Worm (Caenorhabditis elegans) whole organism, young adult: Measurements from ENCODE around the gene B0252.3.

Experiments used
- bed-1 ChIP-seq: fragments of 200-800 bp; sonication (Bioruptor generic); IDR thresholded peaks from 2 replicates; pipeline ENCODE4 v1.3.6; 2022; ENCODE audit warnings: missing genetic modification reagents, missing genetic modification characterization, missing compliant biosample characterization
- efl-1 ChIP-seq: fragments of 150-350 bp; optimal IDR thresholded peaks from 2 replicates; lab custom pipeline; 2014; ENCODE audit warnings: missing biosample characterization, missing genetic modification reagents, missing genetic modification characterization
- sea-2 ChIP-seq: fragments of 200-800 bp; sonication (Bioruptor generic); IDR thresholded peaks from 2 replicates; pipeline ENCODE4 v1.3.6; 2022; ENCODE audit warnings: missing genetic modification characterization, missing compliant biosample characterization

DNA sequence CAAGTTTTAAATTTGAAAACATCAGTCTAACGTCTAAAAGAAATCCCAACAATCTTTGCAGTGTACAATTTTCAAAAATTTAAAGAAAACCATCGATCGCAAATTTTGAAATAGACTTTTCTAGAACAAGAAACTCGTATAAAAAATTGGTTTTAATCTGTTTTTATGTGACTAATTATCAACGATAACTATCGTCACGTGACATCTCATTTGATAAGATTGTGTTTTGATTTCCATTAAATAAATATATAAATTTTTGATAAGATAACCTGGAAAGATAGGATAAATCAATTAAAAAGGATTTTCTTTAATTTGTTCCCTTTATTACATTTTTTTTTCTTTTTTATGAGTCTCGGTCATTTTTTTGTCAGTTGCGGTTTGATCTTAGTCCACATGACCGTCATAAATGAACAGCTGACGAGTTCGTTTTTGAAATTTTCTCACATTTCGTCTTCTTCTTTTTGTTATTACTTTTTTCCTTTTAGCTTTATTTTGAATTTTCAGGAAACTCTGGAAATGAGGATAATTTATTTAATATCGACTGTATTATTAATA is 2.1 kb upstream of the B0252.3 start, which contains the start of gene asm-1:
- TF ChIP-seq bed-1 (no peak), efl-1 (GFP tag; lab: Kevin White, UChicago) (no peak), sea-2 (GFP tag; lab: Robert Waterston, UW) (no peak)
